Fruit fly (Drosophila melanogaster) whole organism, embryonic: ENCODE data around the gene Dcps.
A peak's percentile ranks its signal among the peaks of the same experiment; 100 is the strongest.

Experiments
- Antp ChIP-seq: fragments of 200-800 bp; sonication (Bioruptor generic); optimal IDR thresholded peaks from 3 replicates; lab custom pipeline; 2016; ENCODE audit warnings: missing biosample characterization, missing genetic modification characterization
- Atf3 ChIP-seq: fragments of 200-800 bp; sonication (Bioruptor generic); optimal IDR thresholded peaks from 3 replicates; lab custom pipeline; 2016; ENCODE audit warnings: missing biosample characterization, missing genetic modification characterization
- Bdp1 ChIP-seq: fragments of 200-800 bp; sonication (Bioruptor generic); optimal IDR thresholded peaks from 3 replicates; lab custom pipeline; 2016; ENCODE audit warnings: missing biosample characterization, missing genetic modification characterization
- CG10959 ChIP-seq: fragments of 200-800 bp; sonication (Bioruptor generic); IDR thresholded peaks from 2 replicates; pipeline ENCODE4 v1.3.6; 2022; ENCODE audit warnings: missing biosample characterization, missing genetic modification characterization
- CG12299 ChIP-seq: fragments of 200-800 bp; sonication (Bioruptor generic); optimal IDR thresholded peaks from 2 replicates; lab custom pipeline; 2018; ENCODE audit warnings: missing biosample characterization, mild to moderate bottlenecking, missing genetic modification characterization
- CG13775 ChIP-seq: fragments of 200-800 bp; sonication (Bioruptor generic); optimal IDR thresholded peaks from 3 replicates; lab custom pipeline; 2017; ENCODE audit warnings: missing biosample characterization, mild to moderate bottlenecking, missing genetic modification characterization
- CG1603 ChIP-seq: fragments of 200-800 bp; sonication (Bioruptor generic); optimal IDR thresholded peaks from 2 replicates; lab custom pipeline; 2019; ENCODE audit warnings: missing biosample characterization, mild to moderate bottlenecking, missing genetic modification characterization, moderate library complexity
- CG16863 ChIP-seq: fragments of 200-800 bp; sonication (Bioruptor generic); optimal IDR thresholded peaks from 3 replicates; lab custom pipeline; 2016; ENCODE audit warnings: missing biosample characterization, missing genetic modification characterization
- CG17186 ChIP-seq: fragments of 200-800 bp; sonication (Bioruptor generic); optimal IDR thresholded peaks from 3 replicates; lab custom pipeline; 2017; ENCODE audit warnings: missing biosample characterization, missing genetic modification reagents, missing genetic modification characterization
- CG17328 ChIP-seq: fragments of 200-800 bp; sonication (Bioruptor generic); IDR thresholded peaks from 2 replicates; pipeline ENCODE4 v1.3.6; 2022; ENCODE audit warnings: missing biosample characterization, missing genetic modification characterization
- CG1832 ChIP-seq: fragments of 200-800 bp; sonication (Bioruptor generic); optimal IDR thresholded peaks from 2 replicates; lab custom pipeline; 2017; ENCODE audit warnings: missing biosample characterization, mild to moderate bottlenecking, missing genetic modification characterization, inconsistent platforms
- CG18764 ChIP-seq: fragments of 200-800 bp; sonication (Bioruptor generic); optimal IDR thresholded peaks from 3 replicates; lab custom pipeline; 2016; ENCODE audit warnings: missing biosample characterization, missing genetic modification characterization
- CG2120 ChIP-seq: fragments of 200-800 bp; sonication (Bioruptor generic); optimal IDR thresholded peaks from 3 replicates; lab custom pipeline; 2016; ENCODE audit warnings: missing biosample characterization, missing genetic modification characterization
- CG31224 ChIP-seq: fragments of 200-800 bp; sonication (Bioruptor generic); IDR thresholded peaks from 2 replicates; pipeline ENCODE4 v1.3.6; 2022; ENCODE audit warnings: missing biosample characterization, missing genetic modification characterization
- CG32532 ChIP-seq: fragments of 200-800 bp; sonication (Bioruptor generic); IDR thresholded peaks from 2 replicates; pipeline ENCODE4 v1.3.6; 2022; ENCODE audit warnings: missing biosample characterization, missing genetic modification characterization
- CG3281 ChIP-seq: fragments of 200-800 bp; sonication (Bioruptor generic); optimal IDR thresholded peaks from 3 replicates; lab custom pipeline; 2017; ENCODE audit warnings: missing biosample characterization, mild to moderate bottlenecking, missing genetic modification characterization
- CG3838 ChIP-seq: fragments of 200-800 bp; sonication (Bioruptor generic); optimal IDR thresholded peaks from 3 replicates; lab custom pipeline; 2016; ENCODE audit warnings: missing biosample characterization, missing genetic modification characterization
- CG3995 ChIP-seq: fragments of 200-800 bp; sonication (Bioruptor generic); optimal IDR thresholded peaks from 3 replicates; lab custom pipeline; 2016; ENCODE audit warnings: missing biosample characterization, missing genetic modification characterization
- CG6689 ChIP-seq: fragments of 200-800 bp; sonication (Bioruptor generic); IDR thresholded peaks from 2 replicates; pipeline ENCODE4 v1.3.6; 2022; ENCODE audit warnings: missing biosample characterization, missing genetic modification characterization
- CG9215 ChIP-seq: fragments of 200-800 bp; sonication (Bioruptor generic); IDR thresholded peaks from 2 replicates; pipeline ENCODE4 v1.3.6; 2022; ENCODE audit warnings: missing biosample characterization, missing genetic modification characterization
- CrebB ChIP-seq: fragments of 200-800 bp; sonication (Bioruptor generic); optimal IDR thresholded peaks from 3 replicates; lab custom pipeline; 2018; ENCODE audit warnings: missing biosample characterization, mild to moderate bottlenecking, missing genetic modification characterization
- Deaf1 ChIP-seq: fragments of 200-800 bp; optimal IDR thresholded peaks from 3 replicates; lab custom pipeline; 2019; ENCODE audit warnings: missing biosample characterization, mild to moderate bottlenecking, missing genetic modification characterization, moderate library complexity
- Dref ChIP-seq: fragments of 200-800 bp; sonication (Bioruptor generic); IDR thresholded peaks from 2 replicates; pipeline ENCODE4 v1.3.6; 2022; ENCODE audit warnings: missing biosample characterization, missing genetic modification characterization
- Elba2 ChIP-seq: fragments of 200-800 bp; sonication (Bioruptor generic); optimal IDR thresholded peaks from 3 replicates; lab custom pipeline; 2016; ENCODE audit warnings: missing biosample characterization, missing genetic modification characterization
- Ets97D ChIP-seq: fragments of 200-800 bp; sonication (Bioruptor generic); optimal IDR thresholded peaks from 3 replicates; lab custom pipeline; 2016; ENCODE audit warnings: missing biosample characterization, missing genetic modification characterization
- HLH4C ChIP-seq: fragments of 200-800 bp; sonication (Bioruptor generic); IDR thresholded peaks from 3 replicates; pipeline ENCODE4 v1.3.6; 2022; ENCODE audit warnings: missing biosample characterization, missing genetic modification characterization; ENCODE audit not compliant: partially characterized antibody
- HLHmδ ChIP-seq: fragments of 200-800 bp; sonication (Bioruptor generic); optimal IDR thresholded peaks from 2 replicates; lab custom pipeline; 2018; ENCODE audit warnings: missing biosample characterization, mild to moderate bottlenecking, missing genetic modification characterization, moderate library complexity
- Jarid2 ChIP-seq: fragments of 200-800 bp; sonication (Bioruptor generic); optimal IDR thresholded peaks from 3 replicates; lab custom pipeline; 2017; ENCODE audit warnings: mild to moderate bottlenecking, missing biosample characterization, missing genetic modification reagents, missing genetic modification characterization
- MTF-1 ChIP-seq: fragments of 200-800 bp; sonication (Bioruptor generic); optimal IDR thresholded peaks from 2 replicates; lab custom pipeline; 2018; ENCODE audit warnings: missing biosample characterization, mild to moderate bottlenecking, missing genetic modification characterization, borderline replicate concordance
- Max ChIP-seq: fragments of 200-800 bp; sonication (Bioruptor generic); optimal IDR thresholded peaks from 2 replicates; lab custom pipeline; 2016; ENCODE audit warnings: missing biosample characterization, mild to moderate bottlenecking, missing genetic modification characterization
- Mes4 ChIP-seq: fragments of 200-800 bp; sonication (Bioruptor generic); optimal IDR thresholded peaks from 2 replicates; lab custom pipeline; 2016; ENCODE audit warnings: missing biosample characterization, missing genetic modification characterization
- Rfx ChIP-seq: fragments of 200-800 bp; sonication (Bioruptor generic); IDR thresholded peaks from 2 replicates; pipeline ENCODE4 v1.3.6; 2022; ENCODE audit warnings: missing biosample characterization, missing genetic modification characterization
- Six4 ChIP-seq: fragments of 200-800 bp; sonication (Bioruptor generic); optimal IDR thresholded peaks from 2 replicates; lab custom pipeline; 2016; ENCODE audit warnings: missing biosample characterization, missing genetic modification characterization
- ac ChIP-seq: fragments of 200-800 bp; sonication (Bioruptor generic); optimal IDR thresholded peaks from 3 replicates; lab custom pipeline; 2017; ENCODE audit warnings: missing biosample characterization, mild to moderate bottlenecking, missing genetic modification characterization
- ap ChIP-seq: fragments of 200-800 bp; sonication (Bioruptor generic); IDR thresholded peaks from 2 replicates; pipeline ENCODE4 v1.3.6; 2022; ENCODE audit warnings: missing biosample characterization, missing genetic modification characterization
- bab2 ChIP-seq: fragments of 200-800 bp; sonication (Bioruptor generic); optimal IDR thresholded peaks from 2 replicates; lab custom pipeline; 2016; ENCODE audit warnings: missing biosample characterization, missing genetic modification characterization
- bigmax ChIP-seq: fragments of 200-800 bp; sonication (Bioruptor generic); optimal IDR thresholded peaks from 2 replicates; lab custom pipeline; 2018; ENCODE audit warnings: missing biosample characterization, mild to moderate bottlenecking, missing genetic modification characterization
- caup ChIP-seq: fragments of 200-800 bp; sonication (Bioruptor generic); optimal IDR thresholded peaks from 3 replicates; lab custom pipeline; 2017; ENCODE audit warnings: missing biosample characterization, mild to moderate bottlenecking, missing genetic modification characterization, moderate library complexity; ENCODE audit not compliant: severe bottlenecking
- gce ChIP-seq: fragments of 200-800 bp; sonication (Bioruptor generic); IDR thresholded peaks from 3 replicates; pipeline ENCODE4 v1.3.6; 2022; ENCODE audit warnings: missing biosample characterization, missing genetic modification characterization
- gt ChIP-seq: fragments of 200-800 bp; sonication (Bioruptor generic); IDR thresholded peaks from 2 replicates; pipeline ENCODE4 v1.3.6; 2022; ENCODE audit warnings: missing biosample characterization, missing genetic modification characterization
- h ChIP-seq: fragments of >200 bp; optimal IDR thresholded peaks from 2 replicates; lab custom pipeline; 2017
- hbn ChIP-seq: fragments of 200-800 bp; sonication (Bioruptor generic); IDR thresholded peaks from 2 replicates; pipeline ENCODE4 v1.3.6; 2022; ENCODE audit warnings: missing biosample characterization, missing genetic modification characterization; ENCODE audit not compliant: partially characterized antibody
- hkb ChIP-seq, 2 experiments: fragments of 200-800 bp in 1 of 2; fragments of >200 bp in 1 of 2; sonication (Bioruptor generic) in 1 of 2; IDR thresholded peaks in 1 of 2; optimal IDR thresholded peaks in 1 of 2; 2 replicates each; pipeline versions ENCODE4 v1.3.6 to Lab custom; 2017 to 2022; ENCODE audit warnings: missing biosample characterization in 1 of 2, missing genetic modification characterization in 1 of 2
- lmd ChIP-seq: fragments of 200-800 bp; sonication (Bioruptor generic); IDR thresholded peaks from 2 replicates; pipeline ENCODE4 v1.3.6; 2022; ENCODE audit warnings: missing biosample characterization, missing genetic modification characterization
- nerfin-2 ChIP-seq: fragments of 200-800 bp; sonication (Bioruptor generic); IDR thresholded peaks from 2 replicates; pipeline ENCODE4 v1.3.6; 2022; ENCODE audit warnings: missing biosample characterization, missing genetic modification characterization; ENCODE audit not compliant: partially characterized antibody
- phol ChIP-seq: fragments of 200-800 bp; sonication (Bioruptor generic); optimal IDR thresholded peaks from 3 replicates; lab custom pipeline; 2018; ENCODE audit warnings: missing biosample characterization, mild to moderate bottlenecking, missing genetic modification characterization, moderate library complexity
- slp2 ChIP-seq: fragments of 200-800 bp; sonication (Bioruptor generic); optimal IDR thresholded peaks from 2 replicates; lab custom pipeline; 2016; ENCODE audit warnings: missing biosample characterization, missing genetic modification characterization
- stc ChIP-seq: fragments of 200-800 bp; sonication (Bioruptor generic); IDR thresholded peaks from 2 replicates; pipeline ENCODE4 v1.3.6; 2022; ENCODE audit warnings: missing biosample characterization, missing genetic modification characterization
- twi ChIP-seq: fragments of 200-800 bp; optimal IDR thresholded peaks from 2 replicates; lab custom pipeline; 2019; ENCODE audit warnings: missing biosample characterization, mild to moderate bottlenecking, missing genetic modification characterization, moderate library complexity

Gene Dcps

DNA sequence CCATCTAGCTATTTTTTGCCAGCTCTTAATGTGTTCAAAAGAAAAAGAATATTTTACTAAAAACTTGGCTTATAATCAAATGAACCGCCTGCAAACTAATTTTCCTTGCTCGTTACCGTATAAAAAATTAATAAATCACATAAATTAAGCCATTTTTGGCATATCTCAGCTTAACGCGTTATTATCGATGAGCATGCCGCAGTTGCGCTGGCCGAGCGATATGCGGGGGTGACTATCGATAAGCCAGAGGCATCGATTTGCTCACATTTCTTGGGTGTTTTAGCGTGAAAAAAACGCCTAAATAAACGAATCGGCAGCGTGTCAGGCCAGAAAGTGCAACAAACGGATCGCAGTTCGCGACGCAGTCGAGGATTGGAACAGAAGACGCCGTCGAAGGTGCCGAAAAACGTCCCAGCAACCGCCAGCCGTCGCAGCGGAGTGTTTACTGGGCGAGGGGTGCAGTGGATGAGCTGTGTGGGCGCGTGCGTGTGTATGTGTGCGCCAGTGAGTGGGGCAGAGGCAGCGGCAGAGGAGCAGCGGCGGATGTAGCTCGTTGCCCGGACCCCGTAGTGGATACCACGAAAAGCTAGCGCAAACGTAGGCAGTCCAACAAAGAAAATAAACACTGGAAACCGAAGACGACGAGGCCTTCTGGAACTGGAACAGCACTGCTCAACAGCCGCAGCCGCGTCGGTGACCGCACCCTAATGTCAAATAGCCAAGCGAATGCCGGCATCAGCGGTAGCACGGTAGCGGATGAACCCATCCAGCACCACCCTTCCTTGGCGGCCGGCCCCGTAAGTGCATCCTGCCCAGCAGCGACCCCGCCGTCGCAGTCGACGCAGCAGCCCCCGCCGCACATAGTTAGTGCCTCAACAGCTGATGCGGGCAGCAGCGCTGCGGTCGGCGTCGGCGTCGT lies 12.0 kb downstream of the Dcps start, which contains the start of the genes Sym and Madm (continued):
- TF ChIP-seq CG3995 (GFP tag; lab: Kevin White, UChicago) (peak; percentile 61), CG32532 (GFP tag; lab: Robert Waterston, UW) (no peak), CrebB (no peak), MTF-1 (GFP tag; lab: Kevin White, UChicago) (no peak), HLH4C (GFP tag; lab: Robert Waterston, UW) (peak; percentile 94), CG17328 (GFP tag; lab: Robert Waterston, UW) (no peak), CG31224 (no peak), ac (no peak), hbn (GFP tag; lab: Robert Waterston, UW) (peak; percentile 69), Mes4 (GFP tag; lab: Kevin White, UChicago) (no peak), Deaf1 (tag; lab: Kevin White, UChicago) (no peak), bigmax (GFP tag; lab: Kevin White, UChicago) (no peak), nerfin-2 (GFP tag; lab: Robert Waterston, UW) (peak; percentile 74), Rfx (GFP tag; lab: Robert Waterston, UW) (peak; percentile 48; the same call in 1 of the 2 replicates), CG10959 (GFP tag; lab: Robert Waterston, UW) (no peak), Ets97D (peak; percentile 84), CG13775 (GFP tag; lab: Kevin White, UChicago) (peak; percentile 51), gce (GFP tag; lab: Robert Waterston, UW) (no peak), Antp (peak; percentile 19), HLHmδ (GFP tag; lab: Kevin White, UChicago) (no peak), caup (GFP tag; lab: Kevin White, UChicago) (no peak), ap (GFP tag; lab: Robert Waterston, UW) (no peak), bab2 (peak; percentile 37), slp2 (no peak), CG1832 (GFP tag; lab: Kevin White, UChicago) (no peak), CG3838 (no peak), CG6689 (no peak), CG16863 (GFP tag; lab: Kevin White, UChicago) (no peak), CG17186 (GFP tag; lab: Kevin White, UChicago) (peak; percentile 67), phol (peak; percentile 80), CG9215 (GFP tag; lab: Robert Waterston, UW) (no peak; the same call in none of the 2 replicates), Jarid2 (no peak), hkb (optimal IDR thresholded peaks at IDR 0.05; lab: Kevin White, UChicago) (no peak), hkb (GFP tag; IDR thresholded peaks at IDR 0.05; lab: Robert Waterston, UW) (no peak), CG1603 (tag; lab: Kevin White, UChicago) (no peak), Elba2 (GFP tag; lab: Kevin White, UChicago) (peak; percentile 39), CG3281 (peak; percentile 24), stc (GFP tag; lab: Robert Waterston, UW) (no peak), Max (GFP tag; lab: Kevin White, UChicago) (peak; percentile 70), Atf3 (GFP tag; lab: Kevin White, UChicago) (no peak), twi (peak; percentile 41), CG18764 (GFP tag; lab: Kevin White, UChicago) (peak; percentile 21), CG12299 (tag; lab: Kevin White, UChicago) (no peak), gt (no peak), Six4 (GFP tag; lab: Kevin White, UChicago) (peak; percentile 7), Bdp1 (GFP tag; lab: Kevin White, UChicago) (no peak), h (lab: Kevin White, UChicago) (no peak), lmd (GFP tag; lab: Robert Waterston, UW) (peak; percentile 24; the same call in 1 of the 2 replicates), CG2120 (GFP tag; lab: Kevin White, UChicago) (peak; percentile 77), Dref (GFP tag; lab: Robert Waterston, UW) (peak; percentile 81)
